Worm (Caenorhabditis elegans): Measurements from ENCODE around the gene Y67H2A.10.

Gene Y67H2A.10

DNA sequence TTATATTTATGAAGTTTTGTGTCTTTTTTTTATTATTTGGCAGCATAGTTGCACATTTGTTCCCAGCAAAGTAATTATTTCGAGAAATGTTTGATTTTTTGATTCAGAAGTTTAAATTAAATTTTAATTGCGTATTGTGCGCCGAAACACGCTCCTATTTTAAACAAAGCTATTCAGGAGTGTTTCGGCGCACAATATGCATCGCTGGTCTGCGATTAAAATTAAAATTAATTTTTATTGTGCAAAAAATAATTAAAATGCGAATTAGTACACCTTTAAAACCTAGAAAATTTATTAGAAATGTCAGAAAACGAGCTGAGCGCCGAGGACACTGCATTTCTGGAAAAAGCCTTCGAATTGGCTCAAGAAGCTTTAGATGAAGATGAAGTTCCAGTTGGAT is 45.9 kb downstream of the Y67H2A.10 start, which contains the start of gene JC8.4 (continued):
- TF ChIP-seq fkh-3 (tag; optimal IDR thresholded peaks at IDR 0.05), result no peak

DNA sequence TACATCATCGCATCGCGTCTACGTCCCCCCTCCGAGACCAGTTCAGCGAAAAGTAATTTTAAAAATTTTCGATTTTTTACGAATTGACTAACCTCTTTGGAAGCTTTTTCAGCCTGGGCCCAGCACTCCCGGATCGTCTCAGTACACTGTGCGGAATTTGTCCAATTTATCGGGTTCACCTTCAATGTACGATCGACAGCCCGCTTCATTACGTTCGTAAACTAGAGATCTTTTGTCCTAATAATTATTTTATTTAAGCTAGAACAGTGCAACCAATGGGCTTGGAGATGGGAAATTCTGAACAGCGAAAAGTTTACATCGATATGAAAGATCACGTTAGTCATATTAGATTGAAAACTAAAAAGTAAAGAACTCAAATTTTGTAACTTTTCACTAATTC is 48.0 kb downstream of the Y67H2A.10 start:
- TF ChIP-seq cebp-2 (GFP tag; IDR thresholded peaks at IDR 0.05) (no peak), nhr-120 (GFP tag; IDR thresholded peaks at IDR 0.05) (no peak), hlh-26 (GFP tag; conservative IDR thresholded peaks at IDR 0.05) (no peak), F22D6.2 (tag; optimal IDR thresholded peaks at IDR 0.05) (no peak), F57C9.4 (tag; optimal IDR thresholded peaks at IDR 0.05) (no peak), madf-10 (tag; optimal IDR thresholded peaks at IDR 0.05) (no peak), ceh-40 (GFP tag; IDR thresholded peaks at IDR 0.05) (no peak)

DNA sequence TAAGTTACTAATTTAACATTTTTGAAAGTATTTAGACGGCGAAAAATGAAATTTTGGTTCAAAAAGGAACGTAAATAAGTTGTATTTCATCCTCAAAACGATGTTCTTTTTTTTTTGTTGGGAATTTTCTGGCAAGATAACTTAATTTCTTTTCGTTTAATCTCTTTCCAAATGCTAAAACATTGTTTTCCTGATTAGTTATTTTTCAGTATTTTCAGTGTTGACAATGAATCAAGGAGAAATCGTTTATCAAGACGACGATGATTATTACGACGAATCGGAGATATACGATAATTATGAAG is 48.5 kb downstream of the Y67H2A.10 start, which contains the start of gene lin-54:
lin-54 (plus strand) TSS at position 203 of the 302 bp plus-strand sequence.
- TF ChIP-seq sea-2 (GFP tag; IDR thresholded peaks at IDR 0.05), result no peak

DNA sequence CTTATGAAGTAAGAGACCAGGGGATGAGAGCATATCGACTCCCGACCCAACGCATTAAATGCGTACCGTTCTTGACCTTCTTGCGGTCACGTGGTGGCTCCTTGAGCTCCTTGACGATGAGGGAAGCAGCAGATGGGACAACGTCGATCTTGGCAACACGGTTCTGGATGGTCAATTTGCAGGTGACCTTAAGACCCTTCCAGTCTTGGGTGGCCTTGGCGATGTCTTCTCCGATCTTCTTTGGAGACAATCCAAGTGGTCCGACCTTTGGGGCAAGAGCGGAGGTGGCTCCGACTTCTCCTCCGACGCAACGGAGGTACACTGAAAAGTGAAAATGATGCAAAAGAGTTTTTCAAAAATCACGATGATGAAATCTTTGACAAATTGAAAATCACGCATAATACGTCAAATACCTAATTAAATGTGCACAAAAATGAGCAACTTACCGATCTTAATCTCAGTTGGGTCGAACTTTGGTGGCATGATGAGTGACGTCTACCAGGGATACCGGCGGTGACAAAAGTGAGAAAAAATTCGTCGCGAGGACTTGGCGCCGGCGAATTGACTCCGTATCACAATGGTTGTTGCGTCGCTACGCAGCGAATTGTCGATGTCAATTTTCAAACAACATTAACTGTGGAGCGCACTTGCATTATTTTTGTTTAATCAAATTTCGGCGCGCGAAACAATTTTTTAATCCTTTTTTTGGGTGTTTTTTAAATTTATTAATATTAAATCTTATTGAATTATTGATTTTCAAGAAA is 49.0 kb downstream of the Y67H2A.10 start, which contains the start of gene rpl-12:
rpl-12 (minus strand) TSS at position 574 of the 764 bp plus-strand sequence.
- peak; percentile 88 for TF ChIP-seq unc-62 (GFP tag; optimal IDR thresholded peaks at IDR 0.05)
- peak; percentile 44 for TF ChIP-seq T07F8.4 (tag; optimal IDR thresholded peaks at IDR 0.05)
- TF ChIP-seq hlh-12 (tag; optimal IDR thresholded peaks at IDR 0.05), result no peak
- peak; percentile 51 for TF ChIP-seq lin-26 (GFP tag; IDR thresholded peaks at IDR 0.05)
- TF ChIP-seq F52B5.7 (tag; optimal IDR thresholded peaks at IDR 0.05), result peak; percentile 66
- TF ChIP-seq lin-40 (tag; optimal IDR thresholded peaks at IDR 0.05), result peak; percentile 98
- TF ChIP-seq aptf-2 (GFP tag; conservative IDR thresholded peaks at IDR 0.05), result peak; percentile 68
- TF ChIP-seq pbrm-1 (GFP tag; IDR thresholded peaks at IDR 0.05), result peak; percentile 98
- peak; percentile 92 for TF ChIP-seq efl-1 (GFP tag; optimal IDR thresholded peaks at IDR 0.05)
- TF ChIP-seq atf-7 (tag; optimal IDR thresholded peaks at IDR 0.05), result peak; percentile 92
- TF ChIP-seq somi-1 (GFP tag; optimal IDR thresholded peaks at IDR 0.05), result peak; percentile 94
- peak; percentile 69 for TF ChIP-seq ztf-18 (tag; optimal IDR thresholded peaks at IDR 0.05)
- no peak for TF ChIP-seq tbx-9 (tag; optimal IDR thresholded peaks at IDR 0.05; ENCODE audit: borderline replicate concordance)
- TF ChIP-seq let-607 (tag; optimal IDR thresholded peaks at IDR 0.05), result peak; percentile 89 to 96
- peak; percentile 78; the same call in 1 of the 2 replicates for TF ChIP-seq egl-44 (GFP tag; IDR thresholded peaks at IDR 0.05)
- no peak for TF ChIP-seq bed-2 (GFP tag; IDR thresholded peaks at IDR 0.05)
- no peak for TF ChIP-seq ztf-25 (GFP tag; IDR thresholded peaks at IDR 0.05)
- TF ChIP-seq B0035.1 (tag; optimal IDR thresholded peaks at IDR 0.05), result peak; percentile 84
- TF ChIP-seq rcor-1 (GFP tag; IDR thresholded peaks at IDR 0.05), result peak; percentile 98
- TF ChIP-seq F23B12.7 (tag; optimal IDR thresholded peaks at IDR 0.05; ENCODE audit: insufficient read depth), result peak; percentile 97
- peak; percentile 86 for TF ChIP-seq attf-3 (GFP tag; conservative IDR thresholded peaks at IDR 0.05)
- peak; percentile 80; the same call in 1 of the 2 replicates for TF ChIP-seq ztf-28 (GFP tag; IDR thresholded peaks at IDR 0.05)
- peak; percentile 97 for TF ChIP-seq hmg-1.2 (GFP tag; IDR thresholded peaks at IDR 0.05)
- peak; percentile 79 for TF ChIP-seq tbp1 (GFP tag; optimal IDR thresholded peaks at IDR 0.05)
- TF ChIP-seq lsl-1 (GFP tag; optimal IDR thresholded peaks at IDR 0.05), result peak; percentile 86
- TF ChIP-seq xnd-1 (tag; optimal IDR thresholded peaks at IDR 0.05), result peak; percentile 75
- peak; percentile 97 for TF ChIP-seq ztf-26 (tag; optimal IDR thresholded peaks at IDR 0.05)
- TF ChIP-seq hlh-26 (GFP tag; conservative IDR thresholded peaks at IDR 0.05), result no peak
- peak; percentile 8 for TF ChIP-seq sptf-2 (GFP tag; optimal IDR thresholded peaks at IDR 0.05)
- peak; percentile 75 for TF ChIP-seq snpc-4 (GFP tag; optimal IDR thresholded peaks at IDR 0.05)
- TF ChIP-seq snpc-4 (tag; optimal IDR thresholded peaks at IDR 0.05), result peak; percentile 81 to 90 (median 88)
- TF ChIP-seq chd-7 (tag; optimal IDR thresholded peaks at IDR 0.05), result peak; percentile 90
- TF ChIP-seq F22D6.2 (tag; optimal IDR thresholded peaks at IDR 0.05), result peak; percentile 93
- TF ChIP-seq ceh-91 (GFP tag; IDR thresholded peaks at IDR 0.05), result peak; percentile 95
- TF ChIP-seq mcd-1 (GFP tag; IDR thresholded peaks at IDR 0.05), result peak; percentile 100
- TF ChIP-seq F57C9.4 (tag; optimal IDR thresholded peaks at IDR 0.05), result peak; percentile 10
- peak; percentile 59 for TF ChIP-seq ceh-79 (tag; optimal IDR thresholded peaks at IDR 0.05)

Data from whole organism, young adult.